Worm (Caenorhabditis elegans) whole organism, L3 larva: ENCODE data around the gene srd-67.
"Not testable (repeated sequence)": the region's sequence is repeated elsewhere in the genome, so short reads cannot be mapped to it uniquely, and the experiment has no call there.

Source experiments
- aly-2 ChIP-seq: fragments of 150-350 bp; optimal IDR thresholded peaks from 2 replicates; lab custom pipeline; 2014; ENCODE audit warnings: missing biosample characterization, missing genetic modification characterization
- ama-1 ChIP-seq: fragments of 150-350 bp; optimal IDR thresholded peaks from 2 replicates; lab custom pipeline; 2018
- ceh-16 ChIP-seq: sonication (generic microtip); optimal IDR thresholded peaks from 2 replicates; lab custom pipeline; 2017; ENCODE audit warnings: missing biosample characterization, missing genetic modification characterization
- ceh-28 ChIP-seq: fragments of 150-350 bp; optimal IDR thresholded peaks from 2 replicates; lab custom pipeline; 2014; ENCODE audit warnings: missing biosample characterization, missing genetic modification reagents, missing genetic modification characterization
- ceh-82 ChIP-seq: fragments of 150-350 bp; optimal IDR thresholded peaks from 2 replicates; lab custom pipeline; 2014; ENCODE audit warnings: missing biosample characterization, missing genetic modification characterization
- ceh-9 ChIP-seq: sonication (generic microtip); optimal IDR thresholded peaks from 2 replicates; lab custom pipeline; 2018; ENCODE audit warnings: missing biosample characterization, missing genetic modification characterization
- nhr-23 ChIP-seq: fragments of 150-350 bp; optimal IDR thresholded peaks from 2 replicates; lab custom pipeline; 2014; ENCODE audit warnings: missing biosample characterization, missing genetic modification reagents, missing genetic modification characterization
- snpc-4 ChIP-seq: fragments of 150-350 bp; optimal IDR thresholded peaks from 2 replicates; lab custom pipeline; 2014; ENCODE audit warnings: missing biosample characterization, missing genetic modification characterization
- unc-39 ChIP-seq: sonication (generic microtip); optimal IDR thresholded peaks from 4 replicates; lab custom pipeline; 2017; ENCODE audit warnings: missing biosample characterization, missing genetic modification characterization

ce11 chrIII:2261353-2261752, 15.7 kb upstream of the srd-67 start, which contains the start of gene fbxa-42:
- TF ChIP-seq ceh-28; ceh-16 (tag; lab: Kevin White, UChicago); aly-2 (tag; lab: Kevin White, UChicago); unc-39 (tag; lab: Kevin White, UChicago); ceh-9; nhr-23; snpc-4 (tag; lab: Kevin White, UChicago); ceh-82; ama-1 (lab: Kevin White, UChicago): not testable (repeated sequence)
